Worm (Caenorhabditis elegans): Measurements from ENCODE around the gene odr-8.
A peak's percentile ranks its signal among the peaks of the same experiment; 100 is the strongest.

DNA sequence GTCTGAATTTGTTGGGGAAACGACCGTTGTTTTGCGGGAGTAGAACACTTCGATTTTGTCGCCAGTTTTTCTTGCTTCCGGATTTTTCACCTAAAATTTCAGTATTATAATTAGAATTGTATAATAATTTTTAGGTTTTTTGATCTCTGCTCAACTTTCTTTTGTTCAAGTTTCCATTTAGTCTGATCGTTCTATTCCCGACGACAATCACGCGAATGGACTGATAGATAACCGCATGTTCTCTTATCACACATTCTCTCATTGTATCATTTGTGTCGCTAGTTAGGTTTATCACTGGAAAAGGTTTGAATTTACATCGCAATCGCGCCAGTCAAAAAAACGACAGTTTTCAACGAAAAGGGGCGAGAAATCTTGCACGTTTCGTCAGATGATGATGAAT is 27.6 kb downstream of the odr-8 start:
- TF ChIP-seq nhr-12 (tag; optimal IDR thresholded peaks at IDR 0.05) (no peak), ces-1 (GFP tag; optimal IDR thresholded peaks at IDR 0.05) (no peak), egl-27 (tag; optimal IDR thresholded peaks at IDR 0.05) (no peak), nhr-47 (tag; optimal IDR thresholded peaks at IDR 0.05) (no peak), mdl-1 (tag; optimal IDR thresholded peaks at IDR 0.05) (peak in 1 of 2 experiments; percentile 46), nhr-237 (tag; optimal IDR thresholded peaks at IDR 0.05) (no peak), lin-15B (tag; optimal IDR thresholded peaks at IDR 0.05) (no peak), dpl-1 (GFP tag; optimal IDR thresholded peaks at IDR 0.05) (peak in 1 of 3 experiments; percentile 6), snpc-4 (tag; optimal IDR thresholded peaks at IDR 0.05) (no peak), C04F5.9 (tag; optimal IDR thresholded peaks at IDR 0.05) (no peak), pag-3 (tag; optimal IDR thresholded peaks at IDR 0.05; ENCODE audit: borderline replicate concordance, insufficient read depth) (no peak), elt-2 (tag; optimal IDR thresholded peaks at IDR 0.05) (peak; percentile 70)
